Fruit fly (Drosophila melanogaster): ENCODE results near the gene CG34355.

The CG34355 gene

DNA sequence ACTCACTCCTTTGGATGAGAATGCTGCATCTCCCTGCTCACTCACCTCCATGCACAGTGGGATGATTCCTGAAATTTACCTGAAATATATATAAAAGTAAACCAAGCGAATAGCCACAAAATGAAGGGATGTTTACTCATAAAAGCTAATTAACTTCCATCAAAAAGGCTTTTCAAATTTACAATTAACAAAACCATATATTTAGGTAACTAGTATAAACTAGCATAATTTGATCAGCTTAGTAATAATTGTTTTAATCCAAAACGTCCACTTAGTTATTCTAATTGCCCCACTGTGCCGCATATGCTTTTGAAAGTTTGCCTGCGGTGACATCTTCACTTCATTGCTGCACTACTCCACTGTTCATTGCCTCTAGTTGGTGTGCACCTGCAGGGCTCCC, 19.7 kb upstream of the CG34355 start (continued):
- peak; percentile 58; the same call in 1 of the 2 replicates for TF ChIP-seq ap (GFP tag; IDR thresholded peaks at IDR 0.05)
- TF ChIP-seq CG14014 (GFP tag; IDR thresholded peaks at IDR 0.05), result peak; percentile 36; the same call in 1 of the 2 replicates
- TF ChIP-seq CG30431 (GFP tag; optimal IDR thresholded peaks at IDR 0.05), result peak; percentile 71
- TF ChIP-seq CG12071 (GFP tag; optimal IDR thresholded peaks at IDR 0.05), result peak; percentile 41
- TF ChIP-seq CG34376 (GFP tag; optimal IDR thresholded peaks at IDR 0.05), result no peak
- TF ChIP-seq CG8388 (GFP tag; optimal IDR thresholded peaks at IDR 0.05), result peak; percentile 85
- peak; percentile 61 for TF ChIP-seq CG12659 (GFP tag; optimal IDR thresholded peaks at IDR 0.05)
- peak; percentile 89 for TF ChIP-seq Med (GFP tag)
- TF ChIP-seq CG11398 (GFP tag; optimal IDR thresholded peaks at IDR 0.05), result peak; percentile 39
- TF ChIP-seq CG7556 (GFP tag; optimal IDR thresholded peaks at IDR 0.05), result peak; percentile 76
- TF ChIP-seq CG15011 (GFP tag; optimal IDR thresholded peaks at IDR 0.05), result peak; percentile 51
- peak; percentile 60 for TF ChIP-seq CG17385 (GFP tag; optimal IDR thresholded peaks at IDR 0.05)
- TF ChIP-seq ato (GFP tag; IDR thresholded peaks at IDR 0.05; ENCODE audit: partially characterized antibody), result no peak
- TF ChIP-seq CG8359 (GFP tag; optimal IDR thresholded peaks at IDR 0.05; ENCODE audit: borderline replicate concordance), result peak; percentile 68
- peak; percentile 70 for TF ChIP-seq ewg (GFP tag; optimal IDR thresholded peaks at IDR 0.05)
- TF ChIP-seq CG13775 (GFP tag; optimal IDR thresholded peaks at IDR 0.05), result peak; percentile 77
- peak; percentile 39; the same call in 1 of the 3 replicates for TF ChIP-seq CG11695 (GFP tag; IDR thresholded peaks at IDR 0.05)
- 0 out of 2 replicates have a peak, but pooled peaks have one; percentile 16 for TF ChIP-seq CG31224 (GFP tag; IDR thresholded peaks at IDR 0.05)
- TF ChIP-seq bsh (GFP tag; optimal IDR thresholded peaks at IDR 0.05), result peak; percentile 87 to 92
- peak; percentile 88 for TF ChIP-seq gsb-n (tag; optimal IDR thresholded peaks at IDR 0.05)
- peak; percentile 90 for TF ChIP-seq Oli (tag; optimal IDR thresholded peaks at IDR 0.05)
- peak; percentile 58 for TF ChIP-seq CG14441 (GFP tag; IDR thresholded peaks at IDR 0.05)
- peak; percentile 62 for TF ChIP-seq slbo (GFP tag; IDR thresholded peaks at IDR 0.05)
- no peak for TF ChIP-seq vfl (GFP tag; optimal IDR thresholded peaks at IDR 0.05)
- TF ChIP-seq CG10462 (GFP tag; optimal IDR thresholded peaks at IDR 0.05), result peak; percentile 53
- TF ChIP-seq CG4282 (GFP tag; optimal IDR thresholded peaks at IDR 0.05), result peak; percentile 25
- no peak for TF ChIP-seq MBD-R2 (GFP tag; IDR thresholded peaks at IDR 0.05)
- TF ChIP-seq CG18262 (tag; optimal IDR thresholded peaks at IDR 0.05), result peak; percentile 94
- TF ChIP-seq lab (GFP tag; optimal IDR thresholded peaks at IDR 0.05), result peak; percentile 51
- no peak for TF ChIP-seq dan (GFP tag; IDR thresholded peaks at IDR 0.05)
- no peak for TF ChIP-seq Taf1 (GFP tag; IDR thresholded peaks at IDR 0.05)
- no peak for TF ChIP-seq MESR4 (GFP tag; optimal IDR thresholded peaks at IDR 0.05)
- TF ChIP-seq Atf3 (GFP tag; optimal IDR thresholded peaks at IDR 0.05), result peak; percentile 43
- TF ChIP-seq Sry-δ (GFP tag; optimal IDR thresholded peaks at IDR 0.05), result peak; percentile 29
- TF ChIP-seq az2 (GFP tag; optimal IDR thresholded peaks at IDR 0.05), result peak; percentile 80
- TF ChIP-seq GATAe (GFP tag; conservative IDR thresholded peaks at IDR 0.05), result no peak
- TF ChIP-seq CoRest (tag; optimal IDR thresholded peaks at IDR 0.05), result peak; percentile 82
- TF ChIP-seq D19B (GFP tag; optimal IDR thresholded peaks at IDR 0.05), result no peak
- TF ChIP-seq CG9609 (GFP tag; optimal IDR thresholded peaks at IDR 0.05), result peak; percentile 36
- no peak for TF ChIP-seq crc (GFP tag; optimal IDR thresholded peaks at IDR 0.05)
- no peak for TF ChIP-seq HLHmδ (GFP tag; optimal IDR thresholded peaks at IDR 0.05)
- TF ChIP-seq CG15514 (GFP tag; optimal IDR thresholded peaks at IDR 0.05), result no peak
- peak; percentile 50 for TF ChIP-seq CG3847 (GFP tag; IDR thresholded peaks at IDR 0.05)
- peak; percentile 30; the same call in 1 of the 3 replicates for TF ChIP-seq Aef1 (GFP tag; IDR thresholded peaks at IDR 0.05)
- peak; percentile 75 for TF ChIP-seq CG12219 (GFP tag; optimal IDR thresholded peaks at IDR 0.05)
- TF ChIP-seq Optix (GFP tag; IDR thresholded peaks at IDR 0.05), result 0 out of 3 replicates have a peak, but pooled peaks have one; percentile 30
- TF ChIP-seq CG4360 (GFP tag; IDR thresholded peaks at IDR 0.05), result no peak
- peak; percentile 43 for TF ChIP-seq CG17568 (GFP tag; optimal IDR thresholded peaks at IDR 0.05)
- TF ChIP-seq crp (GFP tag; optimal IDR thresholded peaks at IDR 0.05), result peak in 1 of 2 experiments; percentile 14
- TF ChIP-seq Kr (GFP tag; optimal IDR thresholded peaks at IDR 0.05), result no peak

Measured in whole organism, embryonic.